Fruit fly (Drosophila melanogaster) whole organism, embryonic: ENCODE results near the gene Ykt6.

Experiments used
- Bgb ChIP-seq: fragments of 200-800 bp; sonication (Bioruptor generic); IDR thresholded peaks from 2 replicates; pipeline ENCODE4 v1.3.6; 2022; ENCODE audit warnings: missing biosample characterization, missing genetic modification characterization; ENCODE audit not compliant: partially characterized antibody
- CG11695 ChIP-seq: fragments of 200-800 bp; sonication (Bioruptor generic); IDR thresholded peaks from 3 replicates; pipeline ENCODE4 v1.3.6; 2022; ENCODE audit warnings: missing biosample characterization, missing genetic modification characterization
- CG11696 ChIP-seq: fragments of 200-800 bp; sonication (Bioruptor generic); IDR thresholded peaks from 2 replicates; pipeline ENCODE4 v1.3.6; 2022; ENCODE audit warnings: missing biosample characterization, missing genetic modification characterization
- CG11723 ChIP-seq: fragments of 200-800 bp; sonication (Bioruptor generic); optimal IDR thresholded peaks from 2 replicates; lab custom pipeline; 2017; ENCODE audit warnings: missing biosample characterization, mild to moderate bottlenecking, missing genetic modification characterization
- CG14965 ChIP-seq: fragments of 200-800 bp; sonication (Bioruptor generic); optimal IDR thresholded peaks from 2 replicates; lab custom pipeline; 2016; ENCODE audit warnings: missing biosample characterization, missing genetic modification characterization, borderline replicate concordance
- CG15073 ChIP-seq: fragments of 200-800 bp; sonication (Bioruptor generic); optimal IDR thresholded peaks from 2 replicates; lab custom pipeline; 2016; ENCODE audit warnings: missing biosample characterization, missing genetic modification characterization
- CG17328 ChIP-seq: fragments of 200-800 bp; sonication (Bioruptor generic); IDR thresholded peaks from 2 replicates; pipeline ENCODE4 v1.3.6; 2022; ENCODE audit warnings: missing biosample characterization, missing genetic modification characterization
- CG17359 ChIP-seq: fragments of 200-800 bp; sonication (Bioruptor generic); optimal IDR thresholded peaks from 3 replicates; lab custom pipeline; 2018; ENCODE audit warnings: missing biosample characterization, mild to moderate bottlenecking, missing genetic modification characterization, moderate library complexity
- CG17912 ChIP-seq: fragments of 200-800 bp; sonication (Bioruptor generic); optimal IDR thresholded peaks from 2 replicates; lab custom pipeline; 2018; ENCODE audit warnings: missing biosample characterization, mild to moderate bottlenecking, missing genetic modification characterization
- CG1832 ChIP-seq: fragments of 200-800 bp; sonication (Bioruptor generic); optimal IDR thresholded peaks from 2 replicates; lab custom pipeline; 2017; ENCODE audit warnings: missing biosample characterization, mild to moderate bottlenecking, missing genetic modification characterization, inconsistent platforms
- CG2116 ChIP-seq: fragments of 200-800 bp; sonication (Bioruptor generic); optimal IDR thresholded peaks from 3 replicates; lab custom pipeline; 2018; ENCODE audit warnings: missing biosample characterization, mild to moderate bottlenecking, missing genetic modification characterization
- CG31365 ChIP-seq: fragments of 200-800 bp; sonication (Bioruptor generic); optimal IDR thresholded peaks from 2 replicates; lab custom pipeline; 2018; ENCODE audit warnings: missing biosample characterization, mild to moderate bottlenecking, missing genetic modification characterization
- CG31388 ChIP-seq: fragments of 200-800 bp; sonication (Bioruptor generic); optimal IDR thresholded peaks from 2 replicates; lab custom pipeline; 2016; ENCODE audit warnings: missing biosample characterization, missing genetic modification characterization
- CG4328 ChIP-seq: fragments of 200-800 bp; sonication (Bioruptor generic); optimal IDR thresholded peaks from 3 replicates; lab custom pipeline; 2017; ENCODE audit warnings: missing biosample characterization, missing genetic modification reagents, missing genetic modification characterization
- CG4820 ChIP-seq: fragments of 200-800 bp; sonication (Bioruptor generic); optimal IDR thresholded peaks from 3 replicates; lab custom pipeline; 2016; ENCODE audit warnings: missing biosample characterization, missing genetic modification characterization
- CG5245 ChIP-seq: fragments of 200-800 bp; sonication (Bioruptor generic); optimal IDR thresholded peaks from 3 replicates; lab custom pipeline; 2016; ENCODE audit warnings: missing biosample characterization, missing genetic modification characterization
- CG7786 ChIP-seq: fragments of 200-800 bp; sonication (Bioruptor generic); optimal IDR thresholded peaks from 2 replicates; lab custom pipeline; 2016; ENCODE audit warnings: missing biosample characterization, missing genetic modification characterization
- CG9609 ChIP-seq: fragments of 200-800 bp; sonication (Bioruptor generic); optimal IDR thresholded peaks from 3 replicates; lab custom pipeline; 2016; ENCODE audit warnings: missing biosample characterization, missing genetic modification characterization
- D19A ChIP-seq: fragments of 200-800 bp; optimal IDR thresholded peaks from 3 replicates; lab custom pipeline; 2019; ENCODE audit warnings: missing biosample characterization, mild to moderate bottlenecking, missing genetic modification characterization, moderate library complexity
- Dll ChIP-seq: fragments of 200-800 bp; sonication (Bioruptor generic); IDR thresholded peaks from 4 replicates; pipeline ENCODE4 v1.3.6; 2022; ENCODE audit warnings: missing biosample characterization, missing genetic modification characterization; ENCODE audit not compliant: partially characterized antibody
- Eip74EF ChIP-seq, 2 experiments: fragments of 200-800 bp in 1 of 2; fragments of >200 bp in 1 of 2; sonication (Bioruptor generic) in 1 of 2; optimal IDR thresholded peaks; 2 replicates each; lab custom pipeline; 2017 to 2019; ENCODE audit warnings: missing biosample characterization in 2 of 2, missing genetic modification characterization in 2 of 2, mild to moderate bottlenecking in 1 of 2, moderate library complexity in 1 of 2
- HLHmδ ChIP-seq: fragments of 200-800 bp; sonication (Bioruptor generic); optimal IDR thresholded peaks from 2 replicates; lab custom pipeline; 2018; ENCODE audit warnings: missing biosample characterization, mild to moderate bottlenecking, missing genetic modification characterization, moderate library complexity
- Hey ChIP-seq: fragments of 200-800 bp; sonication (Bioruptor generic); optimal IDR thresholded peaks from 3 replicates; lab custom pipeline; 2018; ENCODE audit warnings: missing biosample characterization, mild to moderate bottlenecking, missing genetic modification characterization
- Nf-YC ChIP-seq: fragments of 200-800 bp; optimal IDR thresholded peaks from 3 replicates; lab custom pipeline; 2019; ENCODE audit warnings: missing biosample characterization, mild to moderate bottlenecking, missing genetic modification characterization, moderate library complexity
- Six4 ChIP-seq: fragments of 200-800 bp; sonication (Bioruptor generic); optimal IDR thresholded peaks from 2 replicates; lab custom pipeline; 2016; ENCODE audit warnings: missing biosample characterization, missing genetic modification characterization
- Ssrp ChIP-seq: fragments of 200-800 bp; sonication (Bioruptor generic); optimal IDR thresholded peaks from 2 replicates; lab custom pipeline; 2018; ENCODE audit warnings: missing biosample characterization, mild to moderate bottlenecking, missing genetic modification characterization, moderate library complexity
- Tbp ChIP-seq: fragments of >200 bp; optimal IDR thresholded peaks from 2 replicates; lab custom pipeline; 2018; ENCODE audit warnings: missing biosample characterization, missing genetic modification characterization
- Trl ChIP-seq, 3 experiments: fragments of >200 bp in 2 of 3; fragments of 200-800 bp in 1 of 3; sonication (Bioruptor generic) in 1 of 3; optimal IDR thresholded peaks; 2 replicates in 1 of 3; 3 replicates in 2 of 3; lab custom pipeline; 2016 to 2017; ENCODE audit warnings: missing biosample characterization in 1 of 3, missing genetic modification characterization in 1 of 3
- Vsx1 ChIP-seq: fragments of 200-800 bp; sonication (Bioruptor generic); optimal IDR thresholded peaks from 2 replicates; lab custom pipeline; 2017; ENCODE audit warnings: missing biosample characterization, mild to moderate bottlenecking, missing genetic modification characterization, missing genetic modification reagents
- bbx ChIP-seq: fragments of 200-800 bp; sonication (Bioruptor generic); IDR thresholded peaks from 2 replicates; pipeline ENCODE4 v1.3.6; 2022; ENCODE audit warnings: missing biosample characterization, missing genetic modification characterization; ENCODE audit not compliant: partially characterized antibody
- bigmax ChIP-seq: fragments of 200-800 bp; sonication (Bioruptor generic); optimal IDR thresholded peaks from 2 replicates; lab custom pipeline; 2018; ENCODE audit warnings: missing biosample characterization, mild to moderate bottlenecking, missing genetic modification characterization
- cato ChIP-seq: fragments of 200-800 bp; sonication (Bioruptor generic); optimal IDR thresholded peaks from 2 replicates; lab custom pipeline; 2016; ENCODE audit warnings: missing biosample characterization, missing genetic modification characterization, borderline replicate concordance
- caup ChIP-seq: fragments of 200-800 bp; sonication (Bioruptor generic); optimal IDR thresholded peaks from 3 replicates; lab custom pipeline; 2017; ENCODE audit warnings: missing biosample characterization, mild to moderate bottlenecking, missing genetic modification characterization, moderate library complexity; ENCODE audit not compliant: severe bottlenecking
- ftz-f1 ChIP-seq: fragments of 200-800 bp; sonication (Bioruptor generic); optimal IDR thresholded peaks from 2 replicates; lab custom pipeline; 2016; ENCODE audit warnings: missing biosample characterization, missing genetic modification characterization
- grau ChIP-seq: fragments of 200-800 bp; optimal IDR thresholded peaks from 3 replicates; lab custom pipeline; 2019; ENCODE audit warnings: missing biosample characterization, mild to moderate bottlenecking, missing genetic modification characterization, moderate library complexity
- hb ChIP-seq: fragments of 200-800 bp; sonication (Bioruptor generic); IDR thresholded peaks from 3 replicates; pipeline ENCODE4 v1.3.6; 2022; ENCODE audit warnings: missing biosample characterization, missing genetic modification characterization; ENCODE audit not compliant: partially characterized antibody
- mam ChIP-seq: fragments of 200-800 bp; sonication (Bioruptor generic); optimal IDR thresholded peaks from 3 replicates; lab custom pipeline; 2016; ENCODE audit warnings: missing biosample characterization, missing genetic modification characterization
- oc ChIP-seq: fragments of 200-800 bp; sonication (Bioruptor generic); optimal IDR thresholded peaks from 2 replicates; lab custom pipeline; 2018; ENCODE audit warnings: missing biosample characterization, mild to moderate bottlenecking, missing genetic modification characterization, moderate library complexity
- onecut ChIP-seq: fragments of 200-800 bp; sonication (Bioruptor generic); IDR thresholded peaks from 2 replicates; pipeline ENCODE4 v1.3.6; 2022; ENCODE audit warnings: missing biosample characterization, missing genetic modification characterization
- pita ChIP-seq: fragments of 200-800 bp; sonication (Bioruptor generic); optimal IDR thresholded peaks from 2 replicates; lab custom pipeline; 2017; ENCODE audit warnings: missing biosample characterization, mild to moderate bottlenecking, missing genetic modification characterization
- prd ChIP-seq, 3 experiments: fragments of >200 bp in 2 of 3; fragments of 200-800 bp in 1 of 3; sonication (Bioruptor generic) in 1 of 3; optimal IDR thresholded peaks in 2 of 3; IDR thresholded peaks in 1 of 3; 2 replicates in 2 of 3; 3 replicates in 1 of 3; pipeline versions ENCODE4 v1.3.6 to Lab custom; 2017 to 2022; ENCODE audit warnings: missing biosample characterization in 1 of 3, missing genetic modification characterization in 1 of 3
- slp2 ChIP-seq: fragments of 200-800 bp; sonication (Bioruptor generic); optimal IDR thresholded peaks from 2 replicates; lab custom pipeline; 2016; ENCODE audit warnings: missing biosample characterization, missing genetic modification characterization
- sna ChIP-seq: fragments of 200-800 bp; sonication (Bioruptor generic); IDR thresholded peaks from 2 replicates; pipeline ENCODE4 v1.3.6; 2022; ENCODE audit warnings: missing biosample characterization, missing genetic modification characterization; ENCODE audit not compliant: partially characterized antibody
- toy ChIP-seq: fragments of 200-800 bp; sonication (Bioruptor generic); IDR thresholded peaks from 2 replicates; pipeline ENCODE4 v1.3.6; 2022; ENCODE audit warnings: missing biosample characterization, missing genetic modification characterization
- trem ChIP-seq: fragments of 200-800 bp; optimal IDR thresholded peaks from 3 replicates; lab custom pipeline; 2019; ENCODE audit warnings: missing biosample characterization, mild to moderate bottlenecking, missing genetic modification characterization, moderate library complexity
- yki ChIP-seq: fragments of >200 bp; optimal IDR thresholded peaks from 3 replicates; lab custom pipeline; 2018
- z ChIP-seq: fragments of 200-800 bp; sonication (Bioruptor generic); IDR thresholded peaks from 3 replicates; pipeline ENCODE4 v1.3.6; 2022; ENCODE audit warnings: missing biosample characterization, missing genetic modification characterization

The Ykt6 gene

DNA sequence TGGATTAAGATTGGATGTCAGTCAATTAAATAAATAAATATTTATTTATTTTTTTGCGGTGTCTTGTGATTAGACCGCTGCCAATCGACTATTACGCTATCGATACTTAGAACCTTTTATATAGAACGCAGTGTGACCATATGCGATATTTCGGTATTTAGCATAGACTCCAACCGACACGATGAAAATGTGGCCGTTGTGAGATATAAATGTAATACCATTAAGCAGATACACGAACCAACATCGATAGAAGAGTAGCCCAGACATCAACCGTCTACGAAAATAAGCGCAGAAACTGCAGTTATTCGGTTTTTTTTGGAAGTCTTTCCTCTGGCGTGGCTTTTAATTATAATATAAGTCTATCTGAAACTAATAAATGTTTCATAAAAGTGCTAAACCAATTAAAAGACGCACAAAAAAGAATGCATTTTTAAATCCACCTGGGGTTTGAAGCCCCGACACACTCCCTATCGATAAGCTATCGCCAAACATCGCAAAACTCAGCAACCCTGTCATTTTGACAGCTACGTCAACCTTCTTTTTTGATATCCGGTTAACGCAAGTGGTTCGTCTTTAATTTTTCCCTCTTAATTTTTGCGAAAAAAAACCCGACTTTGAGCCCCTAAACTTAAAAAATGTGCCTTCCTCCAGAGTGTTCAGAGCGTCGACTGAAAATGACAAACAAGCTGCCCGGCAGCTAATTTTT lies 13.2 kb downstream of the Ykt6 start, which contains the start of the genes Dhdds and RpS14a (continued):
- TF ChIP-seq D19A (no peak), caup (GFP tag; lab: Kevin White, UChicago) (peak; percentile 75), sna (peak; percentile 64; the same call in 1 of the 2 replicates), Ssrp (tag; lab: Kevin White, UChicago) (no peak), Vsx1 (GFP tag; lab: Kevin White, UChicago) (peak; percentile 54), CG17912 (GFP tag; lab: Kevin White, UChicago) (peak; percentile 19), slp2 (GFP tag; lab: Kevin White, UChicago) (peak; percentile 53), ftz-f1 (GFP tag; lab: Kevin White, UChicago) (no peak), CG9609 (GFP tag; lab: Kevin White, UChicago) (peak; percentile 41), trem (tag; lab: Kevin White, UChicago) (peak; percentile 74), Eip74EF (GFP tag; optimal IDR thresholded peaks at IDR 0.05; lab: Kevin White, UChicago) (peak in 1 of 2 experiments; percentile 34), Hey (tag; lab: Kevin White, UChicago) (no peak), bigmax (GFP tag; lab: Kevin White, UChicago) (no peak), CG7786 (GFP tag; lab: Kevin White, UChicago) (peak; percentile 25), oc (tag; lab: Kevin White, UChicago) (no peak), CG15073 (GFP tag; lab: Kevin White, UChicago) (no peak), HLHmδ (peak; percentile 77), Bgb (peak; percentile 72), CG4328 (GFP tag; lab: Kevin White, UChicago) (peak; percentile 74), CG2116 (peak; percentile 97), bbx (GFP tag; lab: Robert Waterston, UW) (peak; percentile 58), hb (GFP tag; lab: Robert Waterston, UW) (peak; percentile 75; the same call in 2 of the 3 replicates), CG11723 (GFP tag; lab: Kevin White, UChicago) (peak; percentile 55), onecut (GFP tag; lab: Robert Waterston, UW) (no peak), toy (GFP tag; lab: Robert Waterston, UW) (no peak), Tbp (peak; percentile 45), Six4 (GFP tag; lab: Kevin White, UChicago) (peak; percentile 11), CG14965 (GFP tag; lab: Kevin White, UChicago) (no peak), z (GFP tag; lab: Robert Waterston, UW) (no peak), CG31365 (peak; percentile 11), CG31388 (no peak), grau (tag; lab: Kevin White, UChicago) (peak; percentile 49), CG1832 (GFP tag; lab: Kevin White, UChicago) (no peak), CG4820 (peak; percentile 58), yki (peak; percentile 22), Trl (optimal IDR thresholded peaks at IDR 0.05; lab: Kevin White, UChicago) (no peak), Trl (GFP tag; optimal IDR thresholded peaks at IDR 0.05; lab: Kevin White, UChicago) (peak; percentile 5), prd (optimal IDR thresholded peaks at IDR 0.05; lab: Kevin White, UChicago) (no peak), prd (GFP tag; IDR thresholded peaks at IDR 0.05; lab: Robert Waterston, UW) (peak; percentile 5; the same call in 1 of the 3 replicates), pita (peak; percentile 86), CG11695 (GFP tag; lab: Robert Waterston, UW) (0 out of 3 replicates have a peak, but pooled peaks have one; percentile 17), Dll (GFP tag; lab: Robert Waterston, UW) (peak; percentile 84), CG11696 (GFP tag; lab: Robert Waterston, UW) (no peak), CG5245 (GFP tag; lab: Kevin White, UChicago) (no peak), Nf-YC (peak; percentile 54), CG17359 (tag; lab: Kevin White, UChicago) (peak; percentile 30), cato (GFP tag; lab: Kevin White, UChicago) (peak; percentile 43), mam (GFP tag; lab: Kevin White, UChicago) (peak; percentile 35), CG17328 (GFP tag; lab: Robert Waterston, UW) (peak; percentile 61)
